Worm (Caenorhabditis elegans): ENCODE measurements around the gene grl-21.
A peak's percentile ranks its signal among the peaks of the same experiment; 100 is the strongest.

grl-21 gene

DNA sequence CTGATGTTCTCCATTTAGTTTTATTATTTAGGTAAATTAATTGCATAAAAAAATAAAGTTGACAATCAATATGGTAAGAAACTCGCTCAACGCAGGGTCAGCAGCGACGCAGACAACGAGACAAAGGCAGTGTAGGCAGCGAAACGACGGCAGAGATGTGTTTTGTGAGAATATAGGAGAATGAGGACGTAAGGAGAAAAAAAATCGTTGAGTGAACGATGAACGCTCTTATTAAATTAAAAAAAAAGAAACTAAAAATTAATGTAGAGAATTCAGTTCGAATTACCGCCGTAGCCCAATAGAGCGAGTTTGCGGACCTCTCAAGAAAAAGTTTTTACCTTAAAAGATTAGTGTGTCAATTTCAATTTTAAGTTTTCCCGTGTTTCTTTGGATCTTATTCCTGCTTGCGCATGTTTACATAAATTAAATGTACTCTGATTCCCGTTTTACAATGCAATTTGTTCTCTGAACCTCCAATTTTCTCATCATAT lies 30.9 kb downstream of the grl-21 start, which contains the start of gene T25B9.8:
TSS of gene T25B9.8 (minus strand) at position 51 of the 491 bp plus-strand sequence.
- TF ChIP-seq dpl-1 (GFP tag; optimal IDR thresholded peaks at IDR 0.05) (peak in 2 of 3 experiments; percentile 40 to 58), nhr-19 (GFP tag; conservative IDR thresholded peaks at IDR 0.05) (no peak), lsy-2 (tag; optimal IDR thresholded peaks at IDR 0.05) (peak in 1 of 2 experiments; percentile 18), lin-35 (GFP tag; optimal IDR thresholded peaks at IDR 0.05) (peak; percentile 1 to 44), nhr-20 (tag; optimal IDR thresholded peaks at IDR 0.05) (no peak), lin-14 (GFP tag; optimal IDR thresholded peaks at IDR 0.05) (peak; percentile 19), lin-39 (tag; optimal IDR thresholded peaks at IDR 0.05) (no peak), efl-1 (optimal IDR thresholded peaks at IDR 0.05) (peak in 1 of 2 experiments; percentile 42), efl-1 (GFP tag; optimal IDR thresholded peaks at IDR 0.05 in 1 of 2) (peak; percentile 61 to 93), C16A3.4 (tag; optimal IDR thresholded peaks at IDR 0.05) (no peak), C34B4.2 (tag; optimal IDR thresholded peaks at IDR 0.05) (no peak), xbp-1 (tag; optimal IDR thresholded peaks at IDR 0.05) (no peak), rnt-1 (tag; optimal IDR thresholded peaks at IDR 0.05) (peak; percentile 23), Y116A8C.19 (tag; optimal IDR thresholded peaks at IDR 0.05; ENCODE audit: borderline replicate concordance) (no peak), pqm-1 (tag; optimal IDR thresholded peaks at IDR 0.05) (no peak), blmp-1 (tag; optimal IDR thresholded peaks at IDR 0.05) (no peak), ztf-11 (tag; optimal IDR thresholded peaks at IDR 0.05) (no peak), nhr-12 (tag; optimal IDR thresholded peaks at IDR 0.05) (no peak), irx-1 (tag; optimal IDR thresholded peaks at IDR 0.05) (no peak), snu-23 (GFP tag; optimal IDR thresholded peaks at IDR 0.05) (no peak), nhr-85 (tag) (no peak)

- no peak for TF ChIP-seq tlp-1 (tag; optimal IDR thresholded peaks at IDR 0.05)
Observed at ce11 chrIV:10769353-10769752, 32.1 kb downstream of the grl-21 start, which contains the start of gene T25B9.9. T25B9.9 (plus strand) TSS chrIV:10769653.

- TF ChIP-seq ceh-63 (GFP tag; optimal IDR thresholded peaks at IDR 0.05) (no peak), mep-1 (tag; optimal IDR thresholded peaks at IDR 0.05) (no peak), unc-86 (tag; optimal IDR thresholded peaks at IDR 0.05) (no peak), snpc-4 (tag; optimal IDR thresholded peaks at IDR 0.05) (no peak), efl-1 (optimal IDR thresholded peaks at IDR 0.05) (no peak), efl-1 (GFP tag; optimal IDR thresholded peaks at IDR 0.05 in 1 of 2) (no peak), sox-4 (tag; optimal IDR thresholded peaks at IDR 0.05) (no peak), lir-3 (tag; optimal IDR thresholded peaks at IDR 0.05; ENCODE audit: poor library complexity) (no peak), aly-2 (tag; optimal IDR thresholded peaks at IDR 0.05) (no peak), ceh-88 (GFP tag; IDR thresholded peaks at IDR 0.05) (no peak), irx-1 (tag; optimal IDR thresholded peaks at IDR 0.05) (no peak), nhr-76 (tag; optimal IDR thresholded peaks at IDR 0.05) (no peak)
Observed at ce11 chrIV:10771296-10771695, 34.0 kb downstream of the grl-21 start.

ce11 chrIV:10773811-10774210 lies 36.5 kb downstream of the grl-21 start, which contains the start of gene inpp-1:
inpp-1 (minus strand) TSS chrIV:10773911.
- TF ChIP-seq dsc-1 (tag; optimal IDR thresholded peaks at IDR 0.05) (peak; percentile 25), egl-13 (tag; optimal IDR thresholded peaks at IDR 0.05) (no peak), dpl-1 (GFP tag; optimal IDR thresholded peaks at IDR 0.05) (no peak), grh-1 (GFP tag; IDR thresholded peaks at IDR 0.05) (no peak), mep-1 (tag; optimal IDR thresholded peaks at IDR 0.05) (no peak), unc-130 (tag; optimal IDR thresholded peaks at IDR 0.05) (no peak), xbp-1 (tag; optimal IDR thresholded peaks at IDR 0.05) (no peak), ceh-90 (tag; optimal IDR thresholded peaks at IDR 0.05) (no peak)

DNA sequence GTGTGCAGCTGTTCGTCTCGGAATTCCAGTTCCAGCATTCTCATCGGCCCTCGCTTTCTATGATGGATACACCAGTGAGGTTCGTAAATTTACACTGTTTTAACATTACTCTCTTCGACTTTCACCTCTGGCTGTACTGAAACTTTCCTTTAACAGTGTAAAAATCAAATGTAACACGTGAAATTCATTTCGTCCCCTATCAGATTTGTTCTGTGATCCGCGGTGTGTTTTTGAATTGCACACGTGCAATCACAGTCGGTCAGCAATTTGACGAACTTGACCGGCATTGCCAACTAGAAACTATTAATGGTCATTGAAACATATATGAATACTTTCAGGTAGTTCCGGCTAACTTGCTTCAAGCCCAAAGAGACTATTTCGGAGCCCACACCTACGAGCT lies 39.8 kb downstream of the grl-21 start:
- TF ChIP-seq snu-23 (GFP tag; optimal IDR thresholded peaks at IDR 0.05) (peak; percentile 25), nhr-85 (tag) (peak; percentile 89), C34B4.2 (tag; optimal IDR thresholded peaks at IDR 0.05) (no peak), isw-1 (GFP tag; IDR thresholded peaks at IDR 0.05) (no peak), nhr-20 (tag; optimal IDR thresholded peaks at IDR 0.05) (peak; percentile 61), xbp-1 (tag; optimal IDR thresholded peaks at IDR 0.05) (no peak), nhr-71 (tag; optimal IDR thresholded peaks at IDR 0.05) (peak; percentile 16), nhr-77 (tag; optimal IDR thresholded peaks at IDR 0.05) (no peak), efl-1 (optimal IDR thresholded peaks at IDR 0.05) (no peak), efl-1 (GFP tag; optimal IDR thresholded peaks at IDR 0.05 in 1 of 2) (no peak), nhr-237 (tag; optimal IDR thresholded peaks at IDR 0.05) (no peak), lir-3 (tag; optimal IDR thresholded peaks at IDR 0.05; ENCODE audit: poor library complexity) (no peak), mdl-1 (tag; optimal IDR thresholded peaks at IDR 0.05) (peak in 1 of 2 experiments; percentile 57), tbx-2 (tag; optimal IDR thresholded peaks at IDR 0.05) (peak; percentile 35), dsc-1 (tag; optimal IDR thresholded peaks at IDR 0.05) (no peak), ama-1 (optimal IDR thresholded peaks at IDR 0.05) (no peak), lin-13 (GFP tag; optimal IDR thresholded peaks at IDR 0.05) (no peak), fos-1 (tag; optimal IDR thresholded peaks at IDR 0.05) (no peak), grh-1 (GFP tag; IDR thresholded peaks at IDR 0.05) (no peak), lin-14 (GFP tag; optimal IDR thresholded peaks at IDR 0.05) (peak; percentile 29), lin-35 (GFP tag; optimal IDR thresholded peaks at IDR 0.05) (peak in 1 of 2 experiments; percentile 16), ceh-63 (GFP tag; optimal IDR thresholded peaks at IDR 0.05) (no peak), irx-1 (tag; optimal IDR thresholded peaks at IDR 0.05) (no peak)

Measured in whole organism, L1 larva.